Worm (Caenorhabditis elegans): Measurements from ENCODE around the gene nlp-70.

nlp-70 gene

ce11 chrV:258730-259129 is 14.0 kb downstream of the nlp-70 start, which contains the start of gene nhr-204:
Gene nhr-204, minus strand, starts transcription at chrV:258830.
- no peak for TF ChIP-seq ama-1 (optimal IDR thresholded peaks at IDR 0.05)
- no peak for TF ChIP-seq nhr-11 (tag; optimal IDR thresholded peaks at IDR 0.05)

- TF ChIP-seq nhr-76 (tag; optimal IDR thresholded peaks at IDR 0.05), result no peak
- no peak for TF ChIP-seq nhr-237 (tag; optimal IDR thresholded peaks at IDR 0.05)
- TF ChIP-seq fkh-2 (tag; optimal IDR thresholded peaks at IDR 0.05), result no peak
- TF ChIP-seq egl-5 (tag; optimal IDR thresholded peaks at IDR 0.05), result no peak
- no peak for TF ChIP-seq nhr-23 (tag; optimal IDR thresholded peaks at IDR 0.05)
Measured at ce11 chrV:254591-254990, 18.1 kb downstream of the nlp-70 start, which contains the start of gene str-121. Gene str-121, minus strand, starts transcription at chrV:254691.

ce11 chrV:251652-252051 is 21.1 kb downstream of the nlp-70 start, which contains the start of gene oac-39:
Gene oac-39, minus strand, starts transcription at chrV:251752.
- TF ChIP-seq nhr-25 (tag; optimal IDR thresholded peaks at IDR 0.05) (no peak), mdl-1 (tag; optimal IDR thresholded peaks at IDR 0.05) (no peak), fkh-10 (GFP tag; optimal IDR thresholded peaks at IDR 0.05) (no peak), tbx-2 (tag; optimal IDR thresholded peaks at IDR 0.05) (no peak), fkh-2 (tag; optimal IDR thresholded peaks at IDR 0.05) (no peak), R02D3.7 (tag; optimal IDR thresholded peaks at IDR 0.05) (no peak), nfya-1 (tag; optimal IDR thresholded peaks at IDR 0.05; ENCODE audit: insufficient read depth) (no peak), nhr-12 (tag; optimal IDR thresholded peaks at IDR 0.05) (no peak)

ce11 chrV:248636-249035 is 24.1 kb downstream of the nlp-70 start:
- TF ChIP-seq ztf-11 (tag; optimal IDR thresholded peaks at IDR 0.05), result no peak
- no peak for TF ChIP-seq nhr-12 (tag; optimal IDR thresholded peaks at IDR 0.05)
- TF ChIP-seq mml-1 (tag; optimal IDR thresholded peaks at IDR 0.05), result no peak
- no peak for TF ChIP-seq elt-1 (tag; optimal IDR thresholded peaks at IDR 0.05)

- TF ChIP-seq skn-1 (tag; optimal IDR thresholded peaks at IDR 0.05), result no peak
- no peak for TF ChIP-seq nhr-25 (tag; optimal IDR thresholded peaks at IDR 0.05)
- no peak for TF ChIP-seq ceh-9 (tag; optimal IDR thresholded peaks at IDR 0.05)
- TF ChIP-seq pha-4 (tag; optimal IDR thresholded peaks at IDR 0.05), result no peak
- no peak for TF ChIP-seq nhr-77 (tag; optimal IDR thresholded peaks at IDR 0.05)
- no peak for TF ChIP-seq nhr-11 (tag; optimal IDR thresholded peaks at IDR 0.05)
- TF ChIP-seq elt-3 (tag; optimal IDR thresholded peaks at IDR 0.05), result no peak
- peak; percentile 81 for TF ChIP-seq nfya-1 (tag; optimal IDR thresholded peaks at IDR 0.05; ENCODE audit: insufficient read depth)
Measured at ce11 chrV:247576-247975, 25.2 kb downstream of the nlp-70 start.

- no peak for TF ChIP-seq sea-2 (GFP tag; optimal IDR thresholded peaks at IDR 0.05)
- TF ChIP-seq nhr-23 (tag; optimal IDR thresholded peaks at IDR 0.05), result no peak
- TF ChIP-seq tbx-2 (tag; optimal IDR thresholded peaks at IDR 0.05), result no peak
- no peak for TF ChIP-seq unc-39 (tag; optimal IDR thresholded peaks at IDR 0.05)
- no peak for TF ChIP-seq mml-1 (tag; optimal IDR thresholded peaks at IDR 0.05)
- no peak for TF ChIP-seq nhr-237 (tag; optimal IDR thresholded peaks at IDR 0.05)
- TF ChIP-seq eor-1 (tag; optimal IDR thresholded peaks at IDR 0.05), result no peak
- TF ChIP-seq daf-12 (tag; optimal IDR thresholded peaks at IDR 0.05), result no peak
- TF ChIP-seq ztf-11 (tag; optimal IDR thresholded peaks at IDR 0.05), result no peak
- no peak for TF ChIP-seq lsy-12 (tag; optimal IDR thresholded peaks at IDR 0.05)
- TF ChIP-seq nfya-1 (tag; optimal IDR thresholded peaks at IDR 0.05; ENCODE audit: insufficient read depth), result no peak
- TF ChIP-seq snpc-4 (tag; optimal IDR thresholded peaks at IDR 0.05), result no peak
- no peak for TF ChIP-seq egl-27 (tag; optimal IDR thresholded peaks at IDR 0.05)
- TF ChIP-seq nhr-77 (tag; optimal IDR thresholded peaks at IDR 0.05), result no peak
Measured at ce11 chrV:246097-246496, 26.6 kb downstream of the nlp-70 start, which contains the start of gene kin-34. Gene kin-34, minus strand, starts transcription at chrV:246197.

- no peak for TF ChIP-seq fkh-10 (GFP tag; optimal IDR thresholded peaks at IDR 0.05)
- no peak for TF ChIP-seq elt-1 (tag; optimal IDR thresholded peaks at IDR 0.05)
- TF ChIP-seq ceh-28 (tag; optimal IDR thresholded peaks at IDR 0.05), result no peak
- TF ChIP-seq hmg-11 (tag; optimal IDR thresholded peaks at IDR 0.05), result no peak
- TF ChIP-seq nhr-11 (tag; optimal IDR thresholded peaks at IDR 0.05), result no peak
- no peak for TF ChIP-seq unc-62 (GFP tag; optimal IDR thresholded peaks at IDR 0.05)
- no peak for TF ChIP-seq elt-3 (tag; optimal IDR thresholded peaks at IDR 0.05)
- TF ChIP-seq daf-12 (tag; optimal IDR thresholded peaks at IDR 0.05), result no peak
- no peak for TF ChIP-seq pha-4 (tag; optimal IDR thresholded peaks at IDR 0.05)
- no peak for TF ChIP-seq jun-1 (tag; optimal IDR thresholded peaks at IDR 0.05)
Measured at ce11 chrV:242518-242917, 30.2 kb downstream of the nlp-70 start, which contains the start of gene R02C2.7. Gene R02C2.7, minus strand, starts transcription at chrV:242618.
